Worm (Caenorhabditis elegans) whole organism, L4 larva: ENCODE results near the gene srbc-83.

ENCODE experiments used
- T26A8.4 ChIP-seq: fragments of 200-800 bp; sonication (Bioruptor generic); IDR thresholded peaks from 2 replicates; pipeline ENCODE4 v1.3.6; 2022; ENCODE audit warnings: missing genetic modification characterization, missing compliant biosample characterization
- Y5F2A.4 ChIP-seq: fragments of 200-800 bp; sonication (Bioruptor generic); optimal IDR thresholded peaks from 2 replicates; lab custom pipeline; 2018; ENCODE audit warnings: mild to moderate bottlenecking, missing genetic modification characterization, missing compliant biosample characterization
- ZK546.5 ChIP-seq, 2 experiments: sonication (generic microtip); optimal IDR thresholded peaks; 2 replicates each; lab custom pipeline; 2017; ENCODE audit warnings: missing biosample characterization in 2 of 2, missing genetic modification characterization in 2 of 2
- ceh-28 ChIP-seq: fragments of 150-350 bp; optimal IDR thresholded peaks from 2 replicates; lab custom pipeline; 2014; ENCODE audit warnings: missing biosample characterization, missing genetic modification reagents, missing genetic modification characterization
- dmd-6 ChIP-seq: fragments of 200-800 bp; sonication (Bioruptor generic); IDR thresholded peaks from 2 replicates; pipeline ENCODE4 v1.3.6; 2022; ENCODE audit warnings: missing genetic modification reagents, missing genetic modification characterization, missing compliant biosample characterization
- hmg-1.1 ChIP-seq: fragments of 200-800 bp; sonication (Bioruptor generic); IDR thresholded peaks from 2 replicates; pipeline ENCODE4 v1.3.6; 2022; ENCODE audit warnings: missing genetic modification reagents, missing genetic modification characterization, missing compliant biosample characterization
- lim-7 ChIP-seq: fragments of 200-800 bp; sonication (Bioruptor generic); IDR thresholded peaks from 2 replicates; pipeline ENCODE4 v1.3.6; 2022; ENCODE audit warnings: missing genetic modification characterization, missing compliant biosample characterization
- lin-13 ChIP-seq: fragments of 150-350 bp; optimal IDR thresholded peaks from 2 replicates; lab custom pipeline; 2014; ENCODE audit warnings: missing biosample characterization, missing genetic modification reagents, missing genetic modification characterization
- nhr-10 ChIP-seq: fragments of 150-350 bp; optimal IDR thresholded peaks from 2 replicates; lab custom pipeline; 2014; ENCODE audit warnings: missing biosample characterization, missing genetic modification characterization
- nhr-76 ChIP-seq: fragments of 150-350 bp; optimal IDR thresholded peaks from 2 replicates; lab custom pipeline; 2014; ENCODE audit warnings: missing biosample characterization, missing genetic modification characterization
- php-3 ChIP-seq: fragments of 200-800 bp; sonication (Bioruptor generic); IDR thresholded peaks from 2 replicates; pipeline ENCODE4 v1.3.6; 2022; ENCODE audit warnings: missing genetic modification reagents, missing genetic modification characterization, missing compliant biosample characterization
- skn-1 ChIP-seq: fragments of 150-350 bp; optimal IDR thresholded peaks from 2 replicates; lab custom pipeline; 2014; ENCODE audit warnings: missing biosample characterization, missing genetic modification characterization
- unc-39 ChIP-seq: sonication (generic microtip); optimal IDR thresholded peaks from 2 replicates; lab custom pipeline; 2017; ENCODE audit warnings: missing biosample characterization, missing genetic modification characterization
- vab-7 ChIP-seq: fragments of 200-800 bp; sonication (Bioruptor generic); IDR thresholded peaks from 2 replicates; pipeline ENCODE4 v1.3.6; 2022; ENCODE audit warnings: missing genetic modification reagents, missing genetic modification characterization, missing compliant biosample characterization

DNA sequence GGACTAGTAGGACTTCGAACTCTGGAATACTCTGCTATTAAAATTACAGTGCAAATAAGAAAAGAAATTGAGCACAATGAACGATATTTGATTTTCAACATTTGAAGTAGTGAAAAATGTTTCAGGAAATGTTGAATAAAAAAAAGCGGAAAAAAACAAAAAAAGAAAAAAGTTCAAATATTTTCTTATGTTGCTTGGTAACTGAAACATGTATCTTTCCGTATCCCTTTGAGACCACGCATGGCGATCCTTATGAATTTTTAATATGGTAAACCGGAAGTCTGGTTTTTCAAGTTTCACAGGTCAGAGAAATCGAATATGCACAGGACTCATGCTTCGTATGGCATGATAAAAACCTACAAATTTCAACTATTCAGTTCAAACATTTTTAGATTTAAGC is 9.6 kb upstream of the srbc-83 start, which contains the start of gene F28G4.3:
- TF ChIP-seq vab-7 (GFP tag; lab: Robert Waterston, UW), result no peak
- TF ChIP-seq nhr-10 (tag; lab: Kevin White, UChicago), result no peak
- TF ChIP-seq php-3 (GFP tag; lab: Robert Waterston, UW), result no peak
- TF ChIP-seq hmg-1.1, result no peak
- no peak for TF ChIP-seq ceh-28 (tag; lab: Kevin White, UChicago)
- no peak for TF ChIP-seq Y5F2A.4 (GFP tag; lab: Kevin White, UChicago)
- TF ChIP-seq dmd-6 (GFP tag; lab: Robert Waterston, UW), result no peak
- no peak for TF ChIP-seq nhr-76 (tag; lab: Kevin White, UChicago)
- no peak for TF ChIP-seq skn-1
- no peak for TF ChIP-seq T26A8.4 (GFP tag; lab: Robert Waterston, UW)
- no peak for TF ChIP-seq ZK546.5 (tag; optimal IDR thresholded peaks at IDR 0.05; lab: Kevin White, UChicago)
- TF ChIP-seq unc-39, result no peak
- no peak for TF ChIP-seq lim-7
- TF ChIP-seq lin-13 (GFP tag; lab: Kevin White, UChicago), result no peak
